Worm (Caenorhabditis elegans): Measurements from ENCODE around the gene ZK1098.6.

Gene ZK1098.6

ce11 chrIII:9494209-9494608 lies 32.7 kb upstream of the ZK1098.6 start:
- TF ChIP-seq aha-1 (tag) (peak; percentile 78), unc-62 (GFP tag; optimal IDR thresholded peaks at IDR 0.05 in 1 of 2) (peak in 1 of 2 experiments; percentile 97), unc-62 (tag; optimal IDR thresholded peaks at IDR 0.05) (no peak), nhr-237 (tag; optimal IDR thresholded peaks at IDR 0.05) (no peak), T26A8.4 (GFP tag; IDR thresholded peaks at IDR 0.05) (no peak), saeg-2 (GFP tag; IDR thresholded peaks at IDR 0.05) (no peak), nhr-28 (tag; optimal IDR thresholded peaks at IDR 0.05) (no peak), dmd-6 (GFP tag; IDR thresholded peaks at IDR 0.05) (no peak), ceh-82 (tag; optimal IDR thresholded peaks at IDR 0.05) (no peak)

- peak; percentile 64 for TF ChIP-seq aha-1 (tag)
- TF ChIP-seq snpc-1.2 (GFP tag; IDR thresholded peaks at IDR 0.05) = no peak
Observed at ce11 chrIII:9496083-9496482, 30.9 kb upstream of the ZK1098.6 start.

DNA sequence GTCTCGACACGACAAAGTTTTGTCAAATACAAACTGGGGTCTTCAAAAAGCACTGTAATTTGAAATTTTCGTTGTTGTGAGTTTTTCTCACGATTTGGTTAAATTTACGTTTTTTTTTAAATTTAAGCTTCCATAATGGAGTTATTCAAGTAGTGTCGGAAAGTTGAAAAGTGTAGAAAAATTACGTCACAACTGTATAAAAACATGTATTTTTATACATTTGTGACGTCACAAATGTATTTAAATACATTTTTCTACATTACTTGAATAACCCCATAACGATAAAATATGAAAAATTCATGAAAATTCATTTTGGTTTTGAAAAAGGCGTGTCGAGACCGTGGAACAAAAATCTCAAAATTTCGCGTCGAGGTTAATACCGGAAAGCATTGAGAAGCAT lies 29.5 kb upstream of the ZK1098.6 start:
- TF ChIP-seq madf-9 (GFP tag; conservative IDR thresholded peaks at IDR 0.05) = no peak
- no peak for TF ChIP-seq unc-62 (GFP tag; optimal IDR thresholded peaks at IDR 0.05 in 1 of 2)
- TF ChIP-seq unc-62 (tag; optimal IDR thresholded peaks at IDR 0.05) = no peak
- TF ChIP-seq snpc-4 (tag; optimal IDR thresholded peaks at IDR 0.05) = no peak
- no peak for TF ChIP-seq nhr-28 (tag; optimal IDR thresholded peaks at IDR 0.05)
- no peak for TF ChIP-seq T26A8.4 (GFP tag; IDR thresholded peaks at IDR 0.05)
- no peak for TF ChIP-seq attf-4 (tag; optimal IDR thresholded peaks at IDR 0.05)
- TF ChIP-seq ZK546.5 (tag; optimal IDR thresholded peaks at IDR 0.05) = no peak
- TF ChIP-seq lir-3 (tag; optimal IDR thresholded peaks at IDR 0.05) = no peak

ce11 chrIII:9500267-9500666 lies 26.7 kb upstream of the ZK1098.6 start, which contains the start of gene sod-4:
Gene sod-4 (minus strand): TSS chrIII:9500375.
- TF ChIP-seq cey-2 (tag; optimal IDR thresholded peaks at IDR 0.05; ENCODE audit: borderline replicate concordance, insufficient read depth) (peak; percentile 36), Y75B8A.6 (GFP tag; IDR thresholded peaks at IDR 0.05) (no peak), ctbp-1 (GFP tag; IDR thresholded peaks at IDR 0.05) (no peak), ceh-28 (tag; optimal IDR thresholded peaks at IDR 0.05) (no peak), zag-1 (tag; optimal IDR thresholded peaks at IDR 0.05) (no peak), nhr-42 (GFP tag; IDR thresholded peaks at IDR 0.05) (no peak), dve-1 (tag; optimal IDR thresholded peaks at IDR 0.05; ENCODE audit: insufficient read depth) (peak; percentile 55), pqm-1 (tag; optimal IDR thresholded peaks at IDR 0.05) (no peak), lin-15B (tag; optimal IDR thresholded peaks at IDR 0.05) (no peak), hlh-30 (tag; optimal IDR thresholded peaks at IDR 0.05; ENCODE audit: insufficient read depth) (peak; percentile 86), snpc-1.2 (GFP tag; IDR thresholded peaks at IDR 0.05) (no peak), nhr-6 (tag; optimal IDR thresholded peaks at IDR 0.05) (no peak), zip-11 (GFP tag; IDR thresholded peaks at IDR 0.05) (no peak), T20F7.1 (GFP tag; optimal IDR thresholded peaks at IDR 0.05) (no peak), mep-1 (tag; optimal IDR thresholded peaks at IDR 0.05) (peak; percentile 10), nhr-48 (tag; optimal IDR thresholded peaks at IDR 0.05) (no peak), mxl-3 (GFP tag; optimal IDR thresholded peaks at IDR 0.05) (peak; percentile 27), Y48G9A.11 (GFP tag; IDR thresholded peaks at IDR 0.05) (no peak), F37D6.2 (tag; optimal IDR thresholded peaks at IDR 0.05) (no peak), madf-9 (GFP tag; conservative IDR thresholded peaks at IDR 0.05) (no peak), tag-97 (GFP tag; IDR thresholded peaks at IDR 0.05) (no peak), nhr-237 (tag; optimal IDR thresholded peaks at IDR 0.05) (no peak), nhr-28 (tag; optimal IDR thresholded peaks at IDR 0.05) (peak; percentile 56), fos-1 (tag; optimal IDR thresholded peaks at IDR 0.05) (no peak), skn-1 (tag; optimal IDR thresholded peaks at IDR 0.05) (no peak), nhr-11 (tag; optimal IDR thresholded peaks at IDR 0.05) (no peak), tra-1 (GFP tag; IDR thresholded peaks at IDR 0.05) (peak; percentile 51; the same call in 1 of the 2 replicates), mdt-29 (GFP tag; IDR thresholded peaks at IDR 0.05) (no peak), daf-16 (GFP tag; optimal IDR thresholded peaks at IDR 0.05) (no peak), daf-16 (tag; optimal IDR thresholded peaks at IDR 0.05) (no peak)
